Fruit fly (Drosophila melanogaster) whole organism: Measurements from ENCODE around the gene Taf4.

ENCODE experiments used
- CG8478 ChIP-seq: fragments of >200 bp; optimal IDR thresholded peaks from 2 replicates; lab custom pipeline; 2018; ENCODE audit warnings: inconsistent platforms
- Dll ChIP-seq: fragments of >200 bp; optimal IDR thresholded peaks from 2 replicates; lab custom pipeline; 2017
- psq ChIP-seq: fragments of >200 bp; optimal IDR thresholded peaks from 2 replicates; lab custom pipeline; 2017

- no peak for TF ChIP-seq CG8478
- TF ChIP-seq psq (lab: Kevin White, UChicago): no peak
- TF ChIP-seq Dll (lab: Kevin White, UChicago): no peak
These were observed 44.5 kb downstream of the Taf4 start for dm6 chr3L:16157251-16158190.
